Worm (Caenorhabditis elegans): Measurements from ENCODE around the gene srd-15.

Gene srd-15

DNA sequence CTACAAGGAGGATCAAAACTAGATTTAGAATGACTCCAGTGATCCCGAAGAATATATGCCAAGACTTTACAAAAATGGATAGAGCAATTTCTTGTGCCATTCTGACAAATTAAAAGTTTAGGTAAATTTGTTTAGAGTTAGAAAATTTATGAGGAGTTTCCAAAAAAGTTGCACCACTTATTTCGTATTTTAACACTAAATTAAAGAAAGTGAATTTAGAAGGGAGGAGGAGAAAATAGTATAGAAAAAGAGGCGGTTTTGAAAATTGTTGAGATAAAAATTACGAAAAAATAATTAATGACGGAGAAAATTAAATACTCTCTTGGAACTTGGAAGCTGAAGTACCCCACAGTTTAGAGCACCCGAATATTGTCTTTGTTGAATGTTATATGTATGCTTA is at the start of gene srd-15:
srd-15 (minus strand) TSS at position 101 of the 400 bp plus-strand sequence.
- TF ChIP-seq unc-120 (tag; optimal IDR thresholded peaks at IDR 0.05; ENCODE audit: poor library complexity, severe bottlenecking) (no peak), blmp-1 (tag; optimal IDR thresholded peaks at IDR 0.05) (no peak), unc-62 (GFP tag; optimal IDR thresholded peaks at IDR 0.05) (no peak), nhr-28 (tag; optimal IDR thresholded peaks at IDR 0.05) (no peak), drap-1 (GFP tag; optimal IDR thresholded peaks at IDR 0.05) (no peak), ces-1 (GFP tag; optimal IDR thresholded peaks at IDR 0.05) (no peak), lin-13 (tag; optimal IDR thresholded peaks at IDR 0.05) (no peak), pha-4 (tag; optimal IDR thresholded peaks at IDR 0.05) (no peak), lin-32 (GFP tag; optimal IDR thresholded peaks at IDR 0.05) (no peak)

ce11 chrV:5955627-5956026 is 49.5 kb upstream of the srd-15 start:
- no peak for TF ChIP-seq nhr-76 (tag; optimal IDR thresholded peaks at IDR 0.05)
- TF ChIP-seq ces-1 (GFP tag; optimal IDR thresholded peaks at IDR 0.05): peak; percentile 69
- TF ChIP-seq blmp-1 (tag; optimal IDR thresholded peaks at IDR 0.05): no peak

- no peak for TF ChIP-seq ceh-39 (tag; optimal IDR thresholded peaks at IDR 0.05)
- TF ChIP-seq ceh-83 (GFP tag; optimal IDR thresholded peaks at IDR 0.05): no peak
- no peak for TF ChIP-seq snpc-4 (tag; optimal IDR thresholded peaks at IDR 0.05)
- no peak for TF ChIP-seq blmp-1 (tag; optimal IDR thresholded peaks at IDR 0.05)
These were observed 48.6 kb upstream of the srd-15 start, which contains the start of gene M03F8.6 for ce11 chrV:5954747-5955146. Gene M03F8.6, minus strand, starts transcription at chrV:5954847.

DNA sequence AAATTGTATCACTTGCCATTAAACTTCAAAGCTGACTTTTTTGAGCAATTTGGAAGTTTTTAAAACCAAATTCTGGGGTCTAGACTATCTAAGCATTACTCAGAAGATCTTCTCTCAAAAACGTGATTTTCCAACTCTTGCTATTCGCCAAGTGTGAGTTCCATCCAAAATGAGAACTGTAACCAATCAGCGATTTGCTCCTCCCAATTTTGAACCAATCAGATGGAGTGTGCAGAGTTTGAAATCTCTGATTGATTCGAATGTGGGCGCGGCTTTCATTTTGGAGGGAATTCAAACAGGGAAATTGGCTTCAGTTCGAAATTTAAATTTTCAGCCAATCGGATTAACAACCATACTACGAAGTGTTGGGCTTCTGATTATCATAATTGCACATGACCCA is 46.9 kb upstream of the srd-15 start:
- TF ChIP-seq nhr-237 (tag; optimal IDR thresholded peaks at IDR 0.05) (no peak), pha-4 (tag; optimal IDR thresholded peaks at IDR 0.05) (no peak), ceh-43 (GFP tag; optimal IDR thresholded peaks at IDR 0.05) (no peak), mab-5 (tag; optimal IDR thresholded peaks at IDR 0.05) (no peak), flh-1 (GFP tag; optimal IDR thresholded peaks at IDR 0.05) (no peak), unc-120 (tag; optimal IDR thresholded peaks at IDR 0.05; ENCODE audit: poor library complexity, severe bottlenecking) (no peak), nhr-2 (tag; optimal IDR thresholded peaks at IDR 0.05) (no peak), lsy-2 (tag; optimal IDR thresholded peaks at IDR 0.05) (no peak), lin-13 (tag; optimal IDR thresholded peaks at IDR 0.05) (no peak)

- no peak for TF ChIP-seq flh-1 (GFP tag; optimal IDR thresholded peaks at IDR 0.05)
- TF ChIP-seq unc-39 (tag; optimal IDR thresholded peaks at IDR 0.05): no peak
- TF ChIP-seq nhr-28 (tag; optimal IDR thresholded peaks at IDR 0.05): no peak
- no peak for TF ChIP-seq tbx-8 (GFP tag; optimal IDR thresholded peaks at IDR 0.05)
- TF ChIP-seq lsy-2 (tag; optimal IDR thresholded peaks at IDR 0.05): no peak
- TF ChIP-seq ceh-83 (GFP tag; optimal IDR thresholded peaks at IDR 0.05): no peak
- TF ChIP-seq nhr-76 (tag; optimal IDR thresholded peaks at IDR 0.05): no peak
- no peak for TF ChIP-seq unc-120 (tag; optimal IDR thresholded peaks at IDR 0.05; ENCODE audit: poor library complexity, severe bottlenecking)
- TF ChIP-seq blmp-1 (tag; optimal IDR thresholded peaks at IDR 0.05): no peak
- TF ChIP-seq lin-32 (GFP tag; optimal IDR thresholded peaks at IDR 0.05): no peak
- no peak for TF ChIP-seq cnd-1 (tag; optimal IDR thresholded peaks at IDR 0.05)
- no peak for TF ChIP-seq M03D4.4 (tag; optimal IDR thresholded peaks at IDR 0.05)
These were observed 45.0 kb upstream of the srd-15 start, which contains the start of gene M03F8.1 for ce11 chrV:5951133-5951532. Gene M03F8.1, plus strand, starts transcription at chrV:5951433.

DNA sequence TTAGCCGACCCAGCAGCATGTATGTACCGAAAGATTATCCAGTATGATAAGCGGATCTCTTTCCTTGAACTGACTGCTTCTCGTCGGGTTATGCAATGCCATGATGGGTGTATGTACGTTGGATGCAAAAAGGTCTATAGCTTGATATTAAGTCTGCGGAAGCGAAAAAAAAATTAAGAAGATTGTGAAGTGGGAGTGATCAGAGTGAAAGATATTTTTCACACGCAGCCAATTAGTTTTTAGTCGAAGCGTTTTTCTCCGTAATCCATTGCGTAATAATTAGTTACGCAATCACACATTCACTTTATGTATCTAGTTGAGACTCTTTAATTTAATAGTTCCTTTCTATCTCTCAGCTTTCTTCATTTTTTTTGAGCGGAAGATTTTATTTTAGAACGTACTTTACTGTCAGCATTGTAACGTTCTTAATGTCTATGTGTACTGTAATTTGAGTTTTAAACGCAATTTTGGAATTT is 43.6 kb upstream of the srd-15 start:
- TF ChIP-seq nhr-28 (tag; optimal IDR thresholded peaks at IDR 0.05): no peak
- no peak for TF ChIP-seq sem-2 (GFP tag; optimal IDR thresholded peaks at IDR 0.05)
- TF ChIP-seq M03D4.4 (tag; optimal IDR thresholded peaks at IDR 0.05): no peak
- no peak for TF ChIP-seq drap-1 (GFP tag; optimal IDR thresholded peaks at IDR 0.05)
- TF ChIP-seq ham-2 (GFP tag; optimal IDR thresholded peaks at IDR 0.05): no peak
- TF ChIP-seq elt-1 (tag; optimal IDR thresholded peaks at IDR 0.05; ENCODE audit: borderline replicate concordance, insufficient read depth): peak; percentile 43
- TF ChIP-seq zip-8 (tag; optimal IDR thresholded peaks at IDR 0.05): peak; percentile 99
- TF ChIP-seq cnd-1 (tag; optimal IDR thresholded peaks at IDR 0.05): no peak
- TF ChIP-seq mab-5 (tag; optimal IDR thresholded peaks at IDR 0.05): no peak

ce11 chrV:5943167-5943566 is 37.0 kb upstream of the srd-15 start, which contains the start of gene pst-1:
Gene pst-1, plus strand, starts transcription at chrV:5943467.
- TF ChIP-seq lin-13 (tag; optimal IDR thresholded peaks at IDR 0.05): no peak
- TF ChIP-seq hlh-1 (tag; optimal IDR thresholded peaks at IDR 0.05): no peak
- TF ChIP-seq ceh-43 (GFP tag; optimal IDR thresholded peaks at IDR 0.05): no peak
- TF ChIP-seq cnd-1 (tag; optimal IDR thresholded peaks at IDR 0.05): no peak
- no peak for TF ChIP-seq unc-39 (tag; optimal IDR thresholded peaks at IDR 0.05)
- no peak for TF ChIP-seq nhr-237 (tag; optimal IDR thresholded peaks at IDR 0.05)
- no peak for TF ChIP-seq nhr-28 (tag; optimal IDR thresholded peaks at IDR 0.05)
- TF ChIP-seq elt-1 (tag; optimal IDR thresholded peaks at IDR 0.05; ENCODE audit: borderline replicate concordance, insufficient read depth): no peak
- no peak for TF ChIP-seq unc-62 (GFP tag; optimal IDR thresholded peaks at IDR 0.05)
- no peak for TF ChIP-seq drap-1 (GFP tag; optimal IDR thresholded peaks at IDR 0.05)
- TF ChIP-seq sem-2 (GFP tag; optimal IDR thresholded peaks at IDR 0.05): no peak
- no peak for TF ChIP-seq ztf-11 (tag; optimal IDR thresholded peaks at IDR 0.05)
- TF ChIP-seq flh-1 (GFP tag; optimal IDR thresholded peaks at IDR 0.05): no peak
- TF ChIP-seq ces-1 (GFP tag; optimal IDR thresholded peaks at IDR 0.05): no peak

Data from whole organism, mixed stage, embryonic.